Worm (Caenorhabditis elegans): ENCODE data around the gene pud-1.1.

The pud-1.1 gene

DNA sequence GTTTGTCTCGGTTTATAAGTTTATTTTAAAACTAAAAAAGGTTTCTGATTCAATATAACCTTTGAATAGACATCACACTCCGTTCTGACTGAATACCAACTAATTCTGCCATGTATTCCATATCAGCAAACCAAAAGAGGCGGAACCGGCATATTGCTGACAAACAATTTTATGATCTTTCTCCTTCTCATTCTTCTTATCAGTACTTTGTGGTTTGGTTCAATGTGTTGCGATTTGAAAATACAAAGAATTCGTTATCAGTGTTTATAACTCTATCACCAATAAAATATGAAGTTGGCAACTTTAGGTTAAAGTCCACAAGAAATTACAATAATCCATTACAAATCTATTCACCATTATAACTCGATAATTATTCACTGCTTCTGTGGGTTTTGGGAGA, 6.0 kb upstream of the pud-1.1 start (continued):
- no peak for TF ChIP-seq nhr-11 (tag; optimal IDR thresholded peaks at IDR 0.05)
- no peak for TF ChIP-seq nhr-42 (GFP tag; IDR thresholded peaks at IDR 0.05)
- no peak for TF ChIP-seq F37D6.2 (tag; optimal IDR thresholded peaks at IDR 0.05)
- no peak for TF ChIP-seq mep-1 (tag; optimal IDR thresholded peaks at IDR 0.05)
- no peak for TF ChIP-seq hmg-1.1 (GFP tag; IDR thresholded peaks at IDR 0.05)
- TF ChIP-seq lin-1 (GFP tag; IDR thresholded peaks at IDR 0.05), result peak; percentile 69; the same call in 1 of the 2 replicates
- no peak for TF ChIP-seq F26F4.8 (GFP tag; conservative IDR thresholded peaks at IDR 0.05)
- TF ChIP-seq lsy-2 (tag; optimal IDR thresholded peaks at IDR 0.05), result no peak
- no peak for TF ChIP-seq dmd-9 (GFP tag; IDR thresholded peaks at IDR 0.05)
- no peak for TF ChIP-seq dpl-1 (GFP tag; optimal IDR thresholded peaks at IDR 0.05)
- TF ChIP-seq nhr-77 (tag; optimal IDR thresholded peaks at IDR 0.05), result peak; percentile 91
- peak in 1 of 2 experiments; percentile 84 for TF ChIP-seq unc-62 (GFP tag; optimal IDR thresholded peaks at IDR 0.05 in 1 of 2)
- no peak for TF ChIP-seq unc-62 (tag; optimal IDR thresholded peaks at IDR 0.05)
- no peak for TF ChIP-seq hlh-30 (tag; optimal IDR thresholded peaks at IDR 0.05; ENCODE audit: insufficient read depth)
- TF ChIP-seq php-3 (GFP tag; IDR thresholded peaks at IDR 0.05), result peak; percentile 87
- no peak for TF ChIP-seq hif-1 (tag; optimal IDR thresholded peaks at IDR 0.05)
- TF ChIP-seq snpc-1.2 (GFP tag; IDR thresholded peaks at IDR 0.05), result no peak
- TF ChIP-seq nhr-41 (GFP tag; IDR thresholded peaks at IDR 0.05), result no peak
- no peak for TF ChIP-seq Y5F2A.4 (GFP tag; optimal IDR thresholded peaks at IDR 0.05)
- TF ChIP-seq egl-43 (GFP tag; IDR thresholded peaks at IDR 0.05), result no peak
- TF ChIP-seq pqm-1 (tag; optimal IDR thresholded peaks at IDR 0.05), result peak; percentile 90
- TF ChIP-seq daf-8 (GFP tag; IDR thresholded peaks at IDR 0.05), result no peak
- TF ChIP-seq ceh-82 (tag; optimal IDR thresholded peaks at IDR 0.05), result no peak
- no peak for TF ChIP-seq sdz-12 (GFP tag; optimal IDR thresholded peaks at IDR 0.05)
- no peak for TF ChIP-seq jun-1 (tag; optimal IDR thresholded peaks at IDR 0.05)
- no peak for TF ChIP-seq lin-39 (tag; optimal IDR thresholded peaks at IDR 0.05)
- no peak for TF ChIP-seq nhr-25 (tag; optimal IDR thresholded peaks at IDR 0.05; ENCODE audit: borderline replicate concordance, insufficient read depth)
- TF ChIP-seq ZK546.5 (tag; optimal IDR thresholded peaks at IDR 0.05), result no peak
- peak; percentile 92 for TF ChIP-seq dmd-6 (GFP tag; IDR thresholded peaks at IDR 0.05)
- no peak for TF ChIP-seq R02D3.7 (tag; optimal IDR thresholded peaks at IDR 0.05)
- no peak for TF ChIP-seq madf-9 (GFP tag; conservative IDR thresholded peaks at IDR 0.05)
- no peak for TF ChIP-seq zfp-2 (tag; optimal IDR thresholded peaks at IDR 0.05)
- no peak for TF ChIP-seq zip-11 (GFP tag; IDR thresholded peaks at IDR 0.05)
- no peak for TF ChIP-seq aly-2 (tag; optimal IDR thresholded peaks at IDR 0.05)
- TF ChIP-seq set-16 (GFP tag; IDR thresholded peaks at IDR 0.05), result no peak
- no peak for TF ChIP-seq cey-2 (tag; optimal IDR thresholded peaks at IDR 0.05; ENCODE audit: borderline replicate concordance, insufficient read depth)
- peak; percentile 88 for TF ChIP-seq dve-1 (tag; optimal IDR thresholded peaks at IDR 0.05; ENCODE audit: insufficient read depth)
- peak; percentile 21 for TF ChIP-seq nhr-10 (tag; optimal IDR thresholded peaks at IDR 0.05)
- TF ChIP-seq nhr-28 (tag; optimal IDR thresholded peaks at IDR 0.05), result peak; percentile 85
- TF ChIP-seq T20F7.1 (GFP tag; optimal IDR thresholded peaks at IDR 0.05), result no peak
- TF ChIP-seq ceh-62 (tag; optimal IDR thresholded peaks at IDR 0.05), result no peak
- TF ChIP-seq attf-4 (tag; optimal IDR thresholded peaks at IDR 0.05), result no peak

DNA sequence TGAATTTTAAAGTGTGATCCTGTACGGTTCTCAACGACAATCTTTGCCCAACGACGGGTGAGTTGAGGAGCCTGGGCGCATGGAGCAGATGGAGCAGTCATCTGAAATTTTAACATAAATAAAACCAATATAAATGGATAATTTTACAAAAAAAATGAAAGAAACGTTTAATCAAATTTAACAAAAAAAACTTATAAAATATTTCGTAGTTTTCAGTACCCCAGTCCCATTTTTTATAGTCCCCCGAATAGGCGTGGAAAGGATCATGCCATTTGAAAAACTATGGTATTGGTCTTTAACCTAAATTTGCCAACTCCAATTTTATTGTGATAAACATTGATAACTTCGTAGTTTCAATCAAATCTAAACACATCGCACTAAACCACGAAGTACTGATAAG, 5.2 kb upstream of the pud-1.1 start, which contains the start of gene pud-3:
Gene pud-3, minus strand, starts transcription at position 101 of the 400 bp plus-strand sequence.
- no peak for TF ChIP-seq snpc-4 (tag; optimal IDR thresholded peaks at IDR 0.05)
- no peak for TF ChIP-seq aly-2 (tag; optimal IDR thresholded peaks at IDR 0.05)
- peak; percentile 10 for TF ChIP-seq dve-1 (tag; optimal IDR thresholded peaks at IDR 0.05; ENCODE audit: insufficient read depth)
- TF ChIP-seq daf-16 (GFP tag; optimal IDR thresholded peaks at IDR 0.05), result no peak
- peak; percentile 61 for TF ChIP-seq daf-16 (tag; optimal IDR thresholded peaks at IDR 0.05)

Data from whole organism, L4 larva.